Fruit fly (Drosophila melanogaster) whole organism, embryonic: ENCODE measurements around the gene CG43055.

Experiments
- Bgb ChIP-seq: fragments of 200-800 bp; sonication (Bioruptor generic); IDR thresholded peaks from 2 replicates; pipeline ENCODE4 v1.3.6; 2022; ENCODE audit warnings: missing biosample characterization, missing genetic modification characterization; ENCODE audit not compliant: partially characterized antibody
- CG1024 ChIP-seq: fragments of 200-800 bp; sonication (Bioruptor generic); IDR thresholded peaks from 2 replicates; pipeline ENCODE4 v1.3.6; 2022; ENCODE audit warnings: missing biosample characterization, missing genetic modification characterization
- CG10543 ChIP-seq: fragments of 200-800 bp; sonication (Bioruptor generic); optimal IDR thresholded peaks from 3 replicates; lab custom pipeline; 2017; ENCODE audit warnings: missing biosample characterization, mild to moderate bottlenecking, missing genetic modification characterization, moderate library complexity
- CG13287 ChIP-seq: fragments of 200-800 bp; sonication (Bioruptor generic); IDR thresholded peaks from 2 replicates; pipeline ENCODE4 v1.3.6; 2022; ENCODE audit warnings: missing biosample characterization, missing genetic modification characterization; ENCODE audit not compliant: partially characterized antibody
- CG1603 ChIP-seq: fragments of 200-800 bp; sonication (Bioruptor generic); optimal IDR thresholded peaks from 2 replicates; lab custom pipeline; 2019; ENCODE audit warnings: missing biosample characterization, mild to moderate bottlenecking, missing genetic modification characterization, moderate library complexity
- CG16815 ChIP-seq: fragments of 200-800 bp; sonication (Bioruptor generic); optimal IDR thresholded peaks from 3 replicates; lab custom pipeline; 2017; ENCODE audit warnings: missing biosample characterization, mild to moderate bottlenecking, missing genetic modification characterization
- CG33213 ChIP-seq: fragments of 200-800 bp; sonication (Bioruptor generic); optimal IDR thresholded peaks from 3 replicates; lab custom pipeline; 2016; ENCODE audit warnings: missing biosample characterization, missing genetic modification characterization
- CG34376 ChIP-seq: fragments of 200-800 bp; sonication (Bioruptor generic); optimal IDR thresholded peaks from 2 replicates; lab custom pipeline; 2018; ENCODE audit warnings: missing biosample characterization, mild to moderate bottlenecking, missing genetic modification characterization
- CG3838 ChIP-seq: fragments of 200-800 bp; sonication (Bioruptor generic); optimal IDR thresholded peaks from 3 replicates; lab custom pipeline; 2016; ENCODE audit warnings: missing biosample characterization, missing genetic modification characterization
- CG3847 ChIP-seq: fragments of 200-800 bp; sonication (Bioruptor generic); IDR thresholded peaks from 2 replicates; pipeline ENCODE4 v1.3.6; 2022; ENCODE audit warnings: missing biosample characterization, missing genetic modification characterization
- CG7786 ChIP-seq: fragments of 200-800 bp; sonication (Bioruptor generic); optimal IDR thresholded peaks from 2 replicates; lab custom pipeline; 2016; ENCODE audit warnings: missing biosample characterization, missing genetic modification characterization
- CG9932 ChIP-seq: fragments of 200-800 bp; sonication (Bioruptor generic); IDR thresholded peaks from 2 replicates; pipeline ENCODE4 v1.3.6; 2022; ENCODE audit warnings: missing biosample characterization, missing genetic modification characterization
- CoRest ChIP-seq: fragments of 200-800 bp; sonication (Bioruptor generic); optimal IDR thresholded peaks from 3 replicates; lab custom pipeline; 2018; ENCODE audit warnings: missing biosample characterization, mild to moderate bottlenecking, missing genetic modification characterization, moderate library complexity
- CrebB ChIP-seq: fragments of 200-800 bp; sonication (Bioruptor generic); optimal IDR thresholded peaks from 3 replicates; lab custom pipeline; 2018; ENCODE audit warnings: missing biosample characterization, mild to moderate bottlenecking, missing genetic modification characterization
- Doc3 ChIP-seq: fragments of 200-800 bp; sonication (Bioruptor generic); IDR thresholded peaks from 3 replicates; pipeline ENCODE4 v1.3.6; 2022; ENCODE audit warnings: missing biosample characterization, missing genetic modification characterization; ENCODE audit not compliant: partially characterized antibody
- Dref ChIP-seq: fragments of 200-800 bp; sonication (Bioruptor generic); IDR thresholded peaks from 2 replicates; pipeline ENCODE4 v1.3.6; 2022; ENCODE audit warnings: missing biosample characterization, missing genetic modification characterization
- E2f2 ChIP-seq: fragments of 200-800 bp; sonication (Bioruptor generic); IDR thresholded peaks from 2 replicates; pipeline ENCODE4 v1.3.6; 2022; ENCODE audit warnings: missing biosample characterization, missing genetic modification characterization
- Hr78 ChIP-seq, 2 experiments: fragments of 200-800 bp in 1 of 2; fragments of >200 bp in 1 of 2; sonication (Bioruptor generic) in 1 of 2; optimal IDR thresholded peaks; 2 replicates each; lab custom pipeline; 2017 to 2019; ENCODE audit warnings: missing biosample characterization in 2 of 2, missing genetic modification characterization in 2 of 2, mild to moderate bottlenecking in 1 of 2, moderate library complexity in 1 of 2
- Med ChIP-seq: fragments of 200-800 bp; sonication (Bioruptor generic); peaks from one replicate; lab custom pipeline; 2016; ENCODE audit warnings: missing biosample characterization, missing genetic modification characterization, mild to moderate bottlenecking, inconsistent platforms, moderate library complexity
- Pdp1 ChIP-seq, 2 experiments: fragments of 200-800 bp; sonication (Bioruptor generic); optimal IDR thresholded peaks; 3 replicates each; lab custom pipeline; 2016; ENCODE audit warnings: missing biosample characterization in 2 of 2, missing genetic modification characterization in 2 of 2, mild to moderate bottlenecking in 1 of 2, moderate library complexity in 1 of 2
- Sin3A ChIP-seq: fragments of >200 bp; optimal IDR thresholded peaks from 2 replicates; lab custom pipeline; 2018
- Xbp1 ChIP-seq: fragments of 200-800 bp; sonication (Bioruptor generic); optimal IDR thresholded peaks from 3 replicates; lab custom pipeline; 2016; ENCODE audit warnings: missing biosample characterization, mild to moderate bottlenecking, missing genetic modification characterization
- amos ChIP-seq: fragments of 200-800 bp; sonication (Bioruptor generic); IDR thresholded peaks from 2 replicates; pipeline ENCODE4 v1.3.6; 2022; ENCODE audit warnings: missing biosample characterization, missing genetic modification characterization; ENCODE audit not compliant: partially characterized antibody
- bbx ChIP-seq: fragments of 200-800 bp; sonication (Bioruptor generic); IDR thresholded peaks from 2 replicates; pipeline ENCODE4 v1.3.6; 2022; ENCODE audit warnings: missing biosample characterization, missing genetic modification characterization; ENCODE audit not compliant: partially characterized antibody
- cwo ChIP-seq: fragments of 200-800 bp; sonication (Bioruptor generic); optimal IDR thresholded peaks from 3 replicates; lab custom pipeline; 2017; ENCODE audit warnings: missing biosample characterization, missing genetic modification characterization, mild to moderate bottlenecking, moderate library complexity, missing genetic modification reagents
- fd3F ChIP-seq: fragments of 200-800 bp; sonication (Bioruptor generic); optimal IDR thresholded peaks from 2 replicates; lab custom pipeline; 2018; ENCODE audit warnings: missing biosample characterization, mild to moderate bottlenecking, missing genetic modification characterization, moderate library complexity
- gcm2 ChIP-seq: fragments of 200-800 bp; sonication (Bioruptor generic); optimal IDR thresholded peaks from 2 replicates; lab custom pipeline; 2016; ENCODE audit warnings: missing biosample characterization, missing genetic modification characterization
- gfzf ChIP-seq: fragments of 200-800 bp; sonication (Bioruptor generic); optimal IDR thresholded peaks from 2 replicates; lab custom pipeline; 2016; ENCODE audit warnings: missing biosample characterization, mild to moderate bottlenecking, missing genetic modification characterization, moderate library complexity
- ham ChIP-seq: fragments of 200-800 bp; sonication (Bioruptor generic); IDR thresholded peaks from 2 replicates; pipeline ENCODE4 v1.3.6; 2022; ENCODE audit warnings: missing biosample characterization, missing genetic modification characterization
- mirr ChIP-seq: fragments of 200-800 bp; sonication (Bioruptor generic); optimal IDR thresholded peaks from 3 replicates; lab custom pipeline; 2018; ENCODE audit warnings: missing biosample characterization, mild to moderate bottlenecking, missing genetic modification characterization
- nom ChIP-seq: fragments of 200-800 bp; sonication (Bioruptor generic); optimal IDR thresholded peaks from 2 replicates; lab custom pipeline; 2017; ENCODE audit warnings: missing biosample characterization, missing genetic modification characterization, mild to moderate bottlenecking, moderate library complexity, missing genetic modification reagents
- onecut ChIP-seq: fragments of 200-800 bp; sonication (Bioruptor generic); IDR thresholded peaks from 2 replicates; pipeline ENCODE4 v1.3.6; 2022; ENCODE audit warnings: missing biosample characterization, missing genetic modification characterization
- pzg ChIP-seq: fragments of 200-800 bp; sonication (Bioruptor generic); optimal IDR thresholded peaks from 3 replicates; lab custom pipeline; 2018; ENCODE audit warnings: missing biosample characterization, mild to moderate bottlenecking, missing genetic modification characterization, moderate library complexity
- run ChIP-seq: fragments of 200-800 bp; sonication (Bioruptor generic); optimal IDR thresholded peaks from 3 replicates; lab custom pipeline; 2018; ENCODE audit warnings: missing biosample characterization, mild to moderate bottlenecking, missing genetic modification characterization
- salm ChIP-seq: fragments of 200-800 bp; sonication (Bioruptor generic); optimal IDR thresholded peaks from 2 replicates; lab custom pipeline; 2018; ENCODE audit warnings: missing biosample characterization, mild to moderate bottlenecking, missing genetic modification characterization
- sens-2 ChIP-seq: fragments of 200-800 bp; sonication (Bioruptor generic); IDR thresholded peaks from 2 replicates; pipeline ENCODE4 v1.3.6; 2022; ENCODE audit warnings: missing biosample characterization, missing genetic modification characterization
- slou ChIP-seq: fragments of 200-800 bp; sonication (Bioruptor generic); optimal IDR thresholded peaks from 3 replicates; lab custom pipeline; 2016; ENCODE audit warnings: missing biosample characterization, missing genetic modification characterization
- sug ChIP-seq: fragments of 200-800 bp; optimal IDR thresholded peaks from 2 replicates; lab custom pipeline; 2019; ENCODE audit warnings: missing biosample characterization, mild to moderate bottlenecking, missing genetic modification characterization, moderate library complexity
- vvl ChIP-seq: fragments of 200-800 bp; sonication (Bioruptor generic); IDR thresholded peaks from 2 replicates; pipeline ENCODE4 v1.3.6; 2022; ENCODE audit warnings: missing biosample characterization, missing genetic modification characterization

Gene CG43055

dm6 chr2L:4386926-4387550 lies 23.9 kb upstream of the CG43055 start, which contains the start of gene Psf2 (continued):
- TF ChIP-seq CG1603 (tag; lab: Kevin White, UChicago): peak; percentile 63
- peak; percentile 37 for TF ChIP-seq Xbp1 (GFP tag; lab: Kevin White, UChicago)
- TF ChIP-seq fd3F (GFP tag; lab: Kevin White, UChicago): no peak
- TF ChIP-seq Doc3 (GFP tag; lab: Robert Waterston, UW): peak; percentile 49; the same call in 1 of the 3 replicates
- peak; percentile 71 for TF ChIP-seq amos
- peak in 1 of 2 experiments; percentile 37 for TF ChIP-seq Pdp1 (GFP tag; optimal IDR thresholded peaks at IDR 0.05; lab: Kevin White, UChicago)
- TF ChIP-seq Sin3A: peak; percentile 25
- TF ChIP-seq gcm2: no peak
- peak; percentile 91 for TF ChIP-seq Dref (GFP tag; lab: Robert Waterston, UW)
- TF ChIP-seq CoRest: peak; percentile 51
- no peak for TF ChIP-seq CrebB (tag; lab: Kevin White, UChicago)
- TF ChIP-seq salm (tag; lab: Kevin White, UChicago): no peak
- peak; percentile 34; the same call in 1 of the 2 replicates for TF ChIP-seq CG9932 (GFP tag; lab: Robert Waterston, UW)
- TF ChIP-seq E2f2 (GFP tag; lab: Robert Waterston, UW): peak; percentile 71
- TF ChIP-seq CG33213 (GFP tag; lab: Kevin White, UChicago): no peak
- no peak for TF ChIP-seq mirr (GFP tag; lab: Kevin White, UChicago)
- TF ChIP-seq CG13287 (GFP tag; lab: Robert Waterston, UW): peak; percentile 73
- no peak for TF ChIP-seq CG7786 (GFP tag; lab: Kevin White, UChicago)
- TF ChIP-seq CG3847: peak; percentile 43; the same call in 1 of the 2 replicates
- 0 out of 2 replicates have a peak, but pooled peaks have one; percentile 27 for TF ChIP-seq vvl (GFP tag; lab: Robert Waterston, UW)
- peak; percentile 72 for TF ChIP-seq pzg
- peak; percentile 52 for TF ChIP-seq gfzf (GFP tag; lab: Kevin White, UChicago)
- peak; percentile 69 for TF ChIP-seq bbx
- TF ChIP-seq Bgb (GFP tag; lab: Robert Waterston, UW): peak; percentile 66

dm6 chr2L:4388027-4388426 lies 22.9 kb upstream of the CG43055 start, which contains the start of gene Tps1:
Gene Tps1, plus strand, starts transcription at chr2L:4388327.
- TF ChIP-seq ham (GFP tag; lab: Robert Waterston, UW): 0 out of 2 replicates have a peak, but pooled peaks have one; percentile 12
- no peak for TF ChIP-seq sens-2 (GFP tag; lab: Robert Waterston, UW)
- no peak for TF ChIP-seq run (tag; lab: Kevin White, UChicago)
- TF ChIP-seq sug (tag; lab: Kevin White, UChicago): peak; percentile 6
- TF ChIP-seq nom: peak; percentile 42
- TF ChIP-seq onecut: no peak
- TF ChIP-seq CG34376 (GFP tag; lab: Kevin White, UChicago): peak; percentile 64

- TF ChIP-seq CG34376 (GFP tag; lab: Kevin White, UChicago) (peak; percentile 91), CG3838 (GFP tag; lab: Kevin White, UChicago) (no peak), CG1024 (GFP tag; lab: Robert Waterston, UW) (no peak), Pdp1 (GFP tag; optimal IDR thresholded peaks at IDR 0.05; lab: Kevin White, UChicago) (peak in 1 of 2 experiments; percentile 76), CG10543 (GFP tag; lab: Kevin White, UChicago) (peak; percentile 50), Med (GFP tag; lab: Kevin White, UChicago) (peak; percentile 28), Hr78 (GFP tag; optimal IDR thresholded peaks at IDR 0.05; lab: Kevin White, UChicago) (peak in 1 of 2 experiments; percentile 68), cwo (peak; percentile 94), CG16815 (GFP tag; lab: Kevin White, UChicago) (no peak), sug (tag; lab: Kevin White, UChicago) (peak; percentile 79), slou (no peak)
These were observed 21.4 kb upstream of the CG43055 start for dm6 chr2L:4389405-4390115.
